Worm (Caenorhabditis elegans) whole organism, L4 larva: Measurements from ENCODE around the gene F38A5.2.
A peak's percentile ranks its signal among the peaks of the same experiment; 100 is the strongest.

Source experiments
- F44E2.7 ChIP-seq: fragments of 200-800 bp; sonication (Bioruptor generic); IDR thresholded peaks from 2 replicates; pipeline ENCODE4 v2.1.2; 2022; ENCODE audit warnings: missing genetic modification characterization, missing compliant biosample characterization
- F49E8.2 ChIP-seq: sonication (generic microtip); optimal IDR thresholded peaks from 2 replicates; lab custom pipeline; 2016; ENCODE audit warnings: missing compliant biosample characterization, mild to moderate bottlenecking, missing genetic modification characterization, borderline replicate concordance
- R02D3.7 ChIP-seq: fragments of 150-350 bp; sonication (generic microtip); optimal IDR thresholded peaks from 3 replicates; lab custom pipeline; 2014; ENCODE audit warnings: missing biosample characterization, missing genetic modification characterization
- T20F7.1 ChIP-seq: fragments of 200-800 bp; sonication (Bioruptor generic); optimal IDR thresholded peaks from 2 replicates; lab custom pipeline; 2018; ENCODE audit warnings: mild to moderate bottlenecking, missing genetic modification characterization, missing compliant biosample characterization
- Y105C5A.15 ChIP-seq: fragments of 200-800 bp; sonication (Bioruptor generic); IDR thresholded peaks from 2 replicates; pipeline ENCODE4 v1.3.6; 2022; ENCODE audit warnings: missing genetic modification characterization, missing compliant biosample characterization
- Y5F2A.4 ChIP-seq: fragments of 200-800 bp; sonication (Bioruptor generic); optimal IDR thresholded peaks from 2 replicates; lab custom pipeline; 2018; ENCODE audit warnings: mild to moderate bottlenecking, missing genetic modification characterization, missing compliant biosample characterization
- Y75B8A.6 ChIP-seq: fragments of 200-800 bp; sonication (Bioruptor generic); IDR thresholded peaks from 2 replicates; pipeline ENCODE4 v1.3.6; 2022; ENCODE audit warnings: missing genetic modification reagents, missing genetic modification characterization, missing compliant biosample characterization
- ZK546.5 ChIP-seq, 2 experiments: sonication (generic microtip); optimal IDR thresholded peaks; 2 replicates each; lab custom pipeline; 2017; ENCODE audit warnings: missing biosample characterization in 2 of 2, missing genetic modification characterization in 2 of 2
- aly-2 ChIP-seq: sonication (generic microtip); optimal IDR thresholded peaks from 2 replicates; lab custom pipeline; 2018; ENCODE audit warnings: missing biosample characterization, missing genetic modification characterization
- ceh-20 ChIP-seq: fragments of 200-800 bp; sonication (Bioruptor generic); IDR thresholded peaks from 2 replicates; pipeline ENCODE4 v1.3.6; 2022; ENCODE audit warnings: missing genetic modification reagents, missing genetic modification characterization, missing compliant biosample characterization
- ceh-44 ChIP-seq: fragments of 200-800 bp; sonication (Bioruptor generic); IDR thresholded peaks from 2 replicates; pipeline ENCODE4 v1.3.6; 2022; ENCODE audit warnings: missing genetic modification reagents, missing genetic modification characterization, missing compliant biosample characterization
- ceh-62 ChIP-seq: sonication (generic microtip); optimal IDR thresholded peaks from 2 replicates; lab custom pipeline; 2017; ENCODE audit warnings: missing biosample characterization, missing genetic modification characterization
- ceh-82 ChIP-seq: sonication (generic microtip); optimal IDR thresholded peaks from 2 replicates; lab custom pipeline; 2017; ENCODE audit warnings: missing biosample characterization, missing genetic modification characterization
- cey-2 ChIP-seq: sonication (generic microtip); optimal IDR thresholded peaks from 3 replicates; lab custom pipeline; 2017; ENCODE audit warnings: missing genetic modification characterization, mild to moderate bottlenecking, missing compliant biosample characterization, antibody characterized with exemption, borderline replicate concordance; ENCODE audit not compliant: insufficient read depth
- daf-19 ChIP-seq: fragments of 200-800 bp; sonication (Bioruptor generic); conservative IDR thresholded peaks from 2 replicates; pipeline ENCODE4 v1.3.6; 2022; ENCODE audit warnings: missing genetic modification characterization, missing compliant biosample characterization
- daf-8 ChIP-seq: fragments of 200-800 bp; sonication (Bioruptor generic); IDR thresholded peaks from 2 replicates; pipeline ENCODE4 v1.3.6; 2022; ENCODE audit warnings: missing genetic modification characterization, missing compliant biosample characterization
- dmd-9 ChIP-seq: fragments of 200-800 bp; sonication (Bioruptor generic); IDR thresholded peaks from 2 replicates; pipeline ENCODE4 v1.3.6; 2022; ENCODE audit warnings: missing genetic modification reagents, missing genetic modification characterization, missing compliant biosample characterization
- dpl-1 ChIP-seq: fragments of 150-350 bp; optimal IDR thresholded peaks from 2 replicates; lab custom pipeline; 2014; ENCODE audit warnings: missing biosample characterization, missing genetic modification reagents, missing genetic modification characterization
- duxl-1 ChIP-seq: sonication (generic microtip); optimal IDR thresholded peaks from 2 replicates; lab custom pipeline; 2016; ENCODE audit warnings: mild to moderate bottlenecking, missing genetic modification characterization, moderate library complexity, missing compliant biosample characterization; ENCODE audit not compliant: poor library complexity
- dve-1 ChIP-seq: sonication (generic microtip); optimal IDR thresholded peaks from 2 replicates; lab custom pipeline; 2017; ENCODE audit warnings: antibody characterized with exemption, mild to moderate bottlenecking, missing genetic modification characterization, missing compliant biosample characterization; ENCODE audit not compliant: insufficient read depth
- egl-27 ChIP-seq: sonication (generic microtip); optimal IDR thresholded peaks from 3 replicates; lab custom pipeline; 2017; ENCODE audit warnings: missing biosample characterization, missing genetic modification reagents, missing genetic modification characterization
- egl-43 ChIP-seq: fragments of 200-800 bp; sonication (Bioruptor generic); IDR thresholded peaks from 2 replicates; pipeline ENCODE4 v1.3.6; 2022; ENCODE audit warnings: missing genetic modification reagents, missing genetic modification characterization, missing compliant biosample characterization
- fkh-10 ChIP-seq: fragments of 150-350 bp; optimal IDR thresholded peaks from 2 replicates; lab custom pipeline; 2014; ENCODE audit warnings: missing biosample characterization, missing genetic modification reagents, missing genetic modification characterization
- hif-1 ChIP-seq, 2 experiments: sonication (generic microtip); optimal IDR thresholded peaks; 2 replicates each; lab custom pipeline; 2016 to 2017; ENCODE audit warnings: missing compliant biosample characterization in 2 of 2, missing genetic modification characterization in 2 of 2, missing genetic modification reagents in 2 of 2, missing genotype in 2 of 2, mild to moderate bottlenecking in 1 of 2
- hlh-11 ChIP-seq: fragments of 200-800 bp; sonication (Bioruptor generic); optimal IDR thresholded peaks from 2 replicates; lab custom pipeline; 2018; ENCODE audit warnings: mild to moderate bottlenecking, missing genetic modification characterization, missing compliant biosample characterization
- lim-7 ChIP-seq: fragments of 200-800 bp; sonication (Bioruptor generic); IDR thresholded peaks from 2 replicates; pipeline ENCODE4 v1.3.6; 2022; ENCODE audit warnings: missing genetic modification characterization, missing compliant biosample characterization
- lin-1 ChIP-seq: fragments of 200-800 bp; sonication (Bioruptor generic); IDR thresholded peaks from 2 replicates; pipeline ENCODE4 v1.3.6; 2022; ENCODE audit warnings: missing genetic modification reagents, missing genetic modification characterization, missing compliant biosample characterization
- lin-38 ChIP-seq: fragments of 200-800 bp; sonication (Bioruptor generic); IDR thresholded peaks from 2 replicates; pipeline ENCODE4 v1.3.6; 2022; ENCODE audit warnings: missing genetic modification reagents, missing genetic modification characterization, missing compliant biosample characterization
- lin-39 ChIP-seq: fragments of 150-350 bp; optimal IDR thresholded peaks from 2 replicates; lab custom pipeline; 2014; ENCODE audit warnings: missing biosample characterization, missing genetic modification reagents, missing genetic modification characterization
- lir-3 ChIP-seq: sonication (generic microtip); optimal IDR thresholded peaks from 2 replicates; lab custom pipeline; 2016; ENCODE audit warnings: mild to moderate bottlenecking, missing genetic modification characterization, missing compliant biosample characterization
- mep-1 ChIP-seq: fragments of 150-350 bp; sonication (generic microtip); optimal IDR thresholded peaks from 3 replicates; lab custom pipeline; 2014; ENCODE audit warnings: missing biosample characterization, missing genetic modification characterization
- mes-2 ChIP-seq: sonication (generic microtip); optimal IDR thresholded peaks from 2 replicates; lab custom pipeline; 2016; ENCODE audit warnings: missing genotype, mild to moderate bottlenecking, missing genetic modification characterization, missing compliant biosample characterization; ENCODE audit not compliant: poor library complexity, severe bottlenecking
- nhr-11 ChIP-seq: fragments of 150-350 bp; optimal IDR thresholded peaks from 2 replicates; lab custom pipeline; 2014; ENCODE audit warnings: missing biosample characterization, missing genetic modification characterization
- nhr-111 ChIP-seq: fragments of 200-800 bp; sonication (Bioruptor generic); optimal IDR thresholded peaks from 2 replicates; lab custom pipeline; 2018; ENCODE audit warnings: mild to moderate bottlenecking, missing genetic modification characterization, missing compliant biosample characterization
- nhr-28 ChIP-seq: fragments of 150-350 bp; optimal IDR thresholded peaks from 2 replicates; lab custom pipeline; 2014; ENCODE audit warnings: missing biosample characterization, missing genetic modification characterization
- nhr-41 ChIP-seq: fragments of 200-800 bp; sonication (Bioruptor generic); IDR thresholded peaks from 2 replicates; pipeline ENCODE4 v1.3.6; 2022; ENCODE audit warnings: missing genetic modification reagents, missing genetic modification characterization, missing compliant biosample characterization
- nhr-42 ChIP-seq: fragments of 200-800 bp; sonication (Bioruptor generic); IDR thresholded peaks from 2 replicates; pipeline ENCODE4 v1.3.6; 2022; ENCODE audit warnings: missing genetic modification characterization, missing compliant biosample characterization
- pha-4 ChIP-seq, 2 experiments: fragments of 150-350 bp in 1 of 2; fragments of 200-800 bp in 1 of 2; sonication (Bioruptor generic) in 1 of 2; IDR thresholded peaks in 1 of 2; optimal IDR thresholded peaks in 1 of 2; 2 replicates each; pipeline versions ENCODE4 v1.3.6 to Lab custom; 2014 to 2022; ENCODE audit warnings: missing genetic modification characterization in 2 of 2, missing genetic modification reagents in 2 of 2, missing biosample characterization in 1 of 2, missing compliant biosample characterization in 1 of 2
- php-3 ChIP-seq: fragments of 200-800 bp; sonication (Bioruptor generic); IDR thresholded peaks from 2 replicates; pipeline ENCODE4 v1.3.6; 2022; ENCODE audit warnings: missing genetic modification reagents, missing genetic modification characterization, missing compliant biosample characterization
- rbr-2 ChIP-seq: sonication (generic microtip); optimal IDR thresholded peaks from 2 replicates; lab custom pipeline; 2016; ENCODE audit warnings: missing genotype, missing genetic modification characterization, missing compliant biosample characterization
- set-16 ChIP-seq: fragments of 200-800 bp; sonication (Bioruptor generic); IDR thresholded peaks from 2 replicates; pipeline ENCODE4 v1.3.6; 2022; ENCODE audit warnings: missing genetic modification reagents, missing genetic modification characterization, missing compliant biosample characterization
- spr-3 ChIP-seq: fragments of 200-800 bp; sonication (Bioruptor generic); optimal IDR thresholded peaks from 2 replicates; lab custom pipeline; 2018; ENCODE audit warnings: mild to moderate bottlenecking, missing genetic modification characterization, missing compliant biosample characterization
- tag-97 ChIP-seq: fragments of 200-800 bp; sonication (Bioruptor generic); IDR thresholded peaks from 2 replicates; pipeline ENCODE4 v1.3.6; 2022; ENCODE audit warnings: missing genetic modification characterization, missing compliant biosample characterization
- unc-39 ChIP-seq: sonication (generic microtip); optimal IDR thresholded peaks from 2 replicates; lab custom pipeline; 2017; ENCODE audit warnings: missing biosample characterization, missing genetic modification characterization
- vab-7 ChIP-seq: fragments of 200-800 bp; sonication (Bioruptor generic); IDR thresholded peaks from 2 replicates; pipeline ENCODE4 v1.3.6; 2022; ENCODE audit warnings: missing genetic modification reagents, missing genetic modification characterization, missing compliant biosample characterization
- zfp-2 ChIP-seq: sonication (generic microtip); optimal IDR thresholded peaks from 2 replicates; lab custom pipeline; 2016; ENCODE audit warnings: mild to moderate bottlenecking, missing genetic modification characterization, missing compliant biosample characterization
- zfp-3 ChIP-seq: fragments of 200-800 bp; sonication (Bioruptor generic); conservative IDR thresholded peaks from 2 replicates; pipeline ENCODE4 v1.3.6; 2022; ENCODE audit warnings: missing genetic modification reagents, missing genetic modification characterization, missing compliant biosample characterization
- ztf-11 ChIP-seq: fragments of 150-350 bp; optimal IDR thresholded peaks from 2 replicates; lab custom pipeline; 2014; ENCODE audit warnings: missing biosample characterization, missing genetic modification characterization

F38A5.2 gene

ce11 chrIV:6556624-6557368 lies 28.4 kb downstream of the F38A5.2 start, which contains the start of gene try-3 (continued):
- peak; percentile 71 for TF ChIP-seq duxl-1 (tag; lab: Kevin White, UChicago)
- no peak for TF ChIP-seq ZK546.5 (tag; optimal IDR thresholded peaks at IDR 0.05; lab: Kevin White, UChicago)
- TF ChIP-seq hlh-11 (tag; lab: Kevin White, UChicago): peak; percentile 72
- TF ChIP-seq egl-27 (tag; lab: Kevin White, UChicago): no peak
- TF ChIP-seq nhr-111 (GFP tag; lab: Kevin White, UChicago): no peak
- TF ChIP-seq zfp-2: peak; percentile 10
- TF ChIP-seq dve-1 (tag; lab: Kevin White, UChicago): peak; percentile 27
- TF ChIP-seq nhr-42 (GFP tag; lab: Robert Waterston, UW): peak; percentile 71; the same call in 1 of the 2 replicates
- TF ChIP-seq Y75B8A.6 (GFP tag; lab: Robert Waterston, UW): peak; percentile 71; the same call in 1 of the 2 replicates
- peak; percentile 30; the same call in 1 of the 2 replicates for TF ChIP-seq nhr-41 (GFP tag; lab: Robert Waterston, UW)
- peak; percentile 66 for TF ChIP-seq rbr-2 (tag; lab: Kevin White, UChicago)
- peak; percentile 57 for TF ChIP-seq F49E8.2 (tag; lab: Kevin White, UChicago)
- peak; percentile 64; the same call in 1 of the 2 replicates for TF ChIP-seq dmd-9 (GFP tag; lab: Robert Waterston, UW)
- no peak for TF ChIP-seq daf-19 (GFP tag; lab: Robert Waterston, UW)
- peak; percentile 26 for TF ChIP-seq Y5F2A.4 (GFP tag; lab: Kevin White, UChicago)
- peak; percentile 85 for TF ChIP-seq mes-2 (tag; lab: Kevin White, UChicago)
- TF ChIP-seq spr-3: peak; percentile 0
- TF ChIP-seq pha-4 (GFP tag; IDR thresholded peaks at IDR 0.05; lab: Robert Waterston, UW): peak; percentile 87
- no peak for TF ChIP-seq pha-4 (tag; optimal IDR thresholded peaks at IDR 0.05; lab: Kevin White, UChicago)
- TF ChIP-seq ceh-20 (GFP tag; lab: Robert Waterston, UW): peak; percentile 60; the same call in 1 of the 2 replicates
- TF ChIP-seq daf-8 (GFP tag; lab: Robert Waterston, UW): 0 out of 2 replicates have a peak, but pooled peaks have one; percentile 15
- peak; percentile 82 for TF ChIP-seq mep-1
- TF ChIP-seq nhr-11 (tag; lab: Kevin White, UChicago): no peak
- no peak for TF ChIP-seq tag-97 (GFP tag; lab: Robert Waterston, UW)
- peak; percentile 84 for TF ChIP-seq vab-7 (GFP tag; lab: Robert Waterston, UW)
- TF ChIP-seq egl-43 (GFP tag; lab: Robert Waterston, UW): no peak
- no peak for TF ChIP-seq ztf-11 (tag; lab: Kevin White, UChicago)
- no peak for TF ChIP-seq R02D3.7
- TF ChIP-seq Y105C5A.15: peak; percentile 87
- peak; percentile 86 for TF ChIP-seq lin-38 (GFP tag; lab: Robert Waterston, UW)
- TF ChIP-seq fkh-10 (GFP tag; lab: Kevin White, UChicago): peak; percentile 68
- TF ChIP-seq T20F7.1: no peak
- TF ChIP-seq F44E2.7: peak; percentile 60; the same call in 1 of the 2 replicates
- peak; percentile 33; the same call in 1 of the 2 replicates for TF ChIP-seq lin-1
- TF ChIP-seq hif-1 (tag; optimal IDR thresholded peaks at IDR 0.05; lab: Kevin White, UChicago): peak in 1 of 2 experiments; percentile 57
- TF ChIP-seq zfp-3 (GFP tag; lab: Robert Waterston, UW): no peak
- TF ChIP-seq cey-2 (tag; lab: Kevin White, UChicago): no peak
- no peak for TF ChIP-seq lin-39 (tag; lab: Kevin White, UChicago)
- TF ChIP-seq nhr-28 (tag; lab: Kevin White, UChicago): peak; percentile 52
- no peak for TF ChIP-seq aly-2 (tag; lab: Kevin White, UChicago)
- peak; percentile 97 for TF ChIP-seq lim-7 (GFP tag; lab: Robert Waterston, UW)
- no peak for TF ChIP-seq unc-39 (tag; lab: Kevin White, UChicago)
- TF ChIP-seq ceh-62 (tag; lab: Kevin White, UChicago): no peak
- TF ChIP-seq lir-3: no peak
- TF ChIP-seq php-3 (GFP tag; lab: Robert Waterston, UW): 0 out of 2 replicates have a peak, but pooled peaks have one; percentile 12
- TF ChIP-seq dpl-1 (GFP tag; lab: Kevin White, UChicago): peak; percentile 49
- TF ChIP-seq ceh-82 (tag; lab: Kevin White, UChicago): no peak
- TF ChIP-seq set-16 (GFP tag; lab: Robert Waterston, UW): no peak; the same call in none of the 2 replicates
- TF ChIP-seq ceh-44 (GFP tag; lab: Robert Waterston, UW): peak; percentile 91; the same call in 1 of the 2 replicates
